Fruit fly (Drosophila melanogaster) whole organism, embryonic: Measurements from ENCODE around the gene janB.

Experiments used
- Dll ChIP-seq: fragments of 200-800 bp; sonication (Bioruptor generic); IDR thresholded peaks from 4 replicates; pipeline ENCODE4 v1.3.6; 2022; ENCODE audit warnings: missing biosample characterization, missing genetic modification characterization; ENCODE audit not compliant: partially characterized antibody
- caup ChIP-seq: fragments of 200-800 bp; sonication (Bioruptor generic); optimal IDR thresholded peaks from 3 replicates; lab custom pipeline; 2017; ENCODE audit warnings: missing biosample characterization, mild to moderate bottlenecking, missing genetic modification characterization, moderate library complexity; ENCODE audit not compliant: severe bottlenecking
- cg ChIP-seq: fragments of 200-800 bp; sonication (Bioruptor generic); optimal IDR thresholded peaks from 3 replicates; lab custom pipeline; 2019; ENCODE audit warnings: missing biosample characterization, mild to moderate bottlenecking, missing genetic modification characterization, moderate library complexity

DNA sequence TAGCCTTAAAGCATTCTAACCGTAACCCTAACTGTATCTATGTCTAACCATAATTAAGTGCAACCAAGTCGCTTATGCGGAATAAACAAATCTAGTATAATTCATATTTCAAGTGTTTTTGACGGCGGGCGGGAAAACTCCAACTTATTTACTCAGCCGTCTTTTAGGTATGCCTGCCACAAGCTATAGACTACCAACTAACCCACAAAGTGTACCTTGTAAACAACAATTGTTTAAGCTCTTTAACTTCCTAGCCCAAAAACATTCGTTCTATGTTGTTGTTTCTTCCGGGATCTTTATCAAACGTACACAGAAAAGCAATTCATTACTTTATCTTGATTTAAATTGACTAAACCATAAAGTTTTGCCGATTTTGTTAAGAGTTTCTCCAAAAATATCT is 47.8 kb downstream of the janB start:
- TF ChIP-seq Dll (GFP tag; lab: Robert Waterston, UW) (no peak), caup (GFP tag; lab: Kevin White, UChicago) (peak; percentile 38), cg (no peak)
